Fruit fly (Drosophila melanogaster) whole organism, prepupa: ENCODE data around the gene CG32354.

Source experiments
- CG10669 ChIP-seq: fragments of 200-800 bp; sonication (Bioruptor generic); optimal IDR thresholded peaks from 3 replicates; lab custom pipeline; 2018; ENCODE audit warnings: missing biosample characterization, mild to moderate bottlenecking, missing genetic modification characterization, moderate library complexity
- CG11762 ChIP-seq: fragments of 200-800 bp; sonication (Bioruptor generic); optimal IDR thresholded peaks from 3 replicates; lab custom pipeline; 2016; ENCODE audit warnings: missing biosample characterization, missing genetic modification characterization; ENCODE audit not compliant: insufficient read depth
- CG32006 ChIP-seq: fragments of 200-800 bp; sonication (Bioruptor generic); optimal IDR thresholded peaks from 3 replicates; lab custom pipeline; 2017; ENCODE audit warnings: missing biosample characterization, mild to moderate bottlenecking, missing genetic modification characterization
- CG6854 ChIP-seq: fragments of 200-800 bp; sonication (Bioruptor generic); optimal IDR thresholded peaks from 2 replicates; lab custom pipeline; 2017; ENCODE audit warnings: missing biosample characterization, mild to moderate bottlenecking, missing genetic modification characterization
- CG8119 ChIP-seq: fragments of 200-800 bp; sonication (Bioruptor generic); IDR thresholded peaks from 3 replicates; pipeline ENCODE4 v1.3.6; 2022; ENCODE audit warnings: missing biosample characterization, missing genetic modification characterization
- Ets96B ChIP-seq: fragments of 200-800 bp; optimal IDR thresholded peaks from 2 replicates; lab custom pipeline; 2019; ENCODE audit warnings: missing biosample characterization, mild to moderate bottlenecking, missing genetic modification characterization, moderate library complexity
- Lpt ChIP-seq: fragments of 200-800 bp; sonication (Bioruptor generic); optimal IDR thresholded peaks from 3 replicates; lab custom pipeline; 2016; ENCODE audit warnings: missing biosample characterization, missing genetic modification characterization
- acj6 ChIP-seq: fragments of 200-800 bp; sonication (Bioruptor generic); optimal IDR thresholded peaks from 3 replicates; lab custom pipeline; 2016; ENCODE audit warnings: missing biosample characterization, missing genetic modification characterization
- esn ChIP-seq: fragments of 200-800 bp; sonication (Bioruptor generic); optimal IDR thresholded peaks from 2 replicates; lab custom pipeline; 2016; ENCODE audit warnings: missing biosample characterization, mild to moderate bottlenecking, missing genetic modification characterization, moderate library complexity
- fd59A ChIP-seq: fragments of 200-800 bp; sonication (Bioruptor generic); optimal IDR thresholded peaks from 2 replicates; lab custom pipeline; 2017; ENCODE audit warnings: missing biosample characterization, mild to moderate bottlenecking, missing genetic modification characterization, missing genetic modification reagents
- salr ChIP-seq, 2 experiments: fragments of 200-800 bp; sonication (Bioruptor generic); optimal IDR thresholded peaks; 3 replicates each; lab custom pipeline; 2016 to 2018; ENCODE audit warnings: missing biosample characterization in 2 of 2, missing genetic modification characterization in 2 of 2, mild to moderate bottlenecking in 1 of 2
- svp ChIP-seq: fragments of 200-800 bp; sonication (Bioruptor generic); peaks from one replicate; lab custom pipeline; 2016; ENCODE audit warnings: missing biosample characterization, missing genetic modification characterization
- vri ChIP-seq: fragments of 200-800 bp; sonication (Bioruptor generic); optimal IDR thresholded peaks from 3 replicates; lab custom pipeline; 2016; ENCODE audit warnings: missing biosample characterization, mild to moderate bottlenecking, missing genetic modification characterization

DNA sequence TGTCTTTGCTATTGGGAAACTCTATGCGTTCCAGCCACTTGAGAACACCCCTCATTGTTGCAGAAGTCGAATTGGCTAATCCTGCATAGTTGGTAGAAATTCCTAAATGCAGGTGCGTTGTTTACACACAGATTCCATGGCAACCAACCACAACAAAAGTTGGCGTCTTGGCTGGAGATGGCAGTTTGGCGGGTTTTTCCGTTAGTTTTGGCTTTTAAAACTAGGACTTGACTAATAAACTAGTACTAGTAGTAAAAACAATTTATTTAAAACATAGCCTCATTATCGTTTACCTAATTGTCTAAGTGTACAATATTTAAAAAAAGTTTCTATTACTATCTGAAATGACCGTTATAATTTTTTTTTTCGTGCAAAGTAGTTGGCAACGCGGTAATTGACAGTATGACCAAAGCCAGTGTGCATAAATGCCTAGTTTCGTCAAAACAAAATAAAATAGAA lies 10.5 kb downstream of the CG32354 start, which contains the start of gene Exo70:
- TF ChIP-seq fd59A: no peak
- no peak for TF ChIP-seq CG6854
- no peak for TF ChIP-seq CG11762 (GFP tag; lab: Kevin White, UChicago)
- no peak for TF ChIP-seq vri (GFP tag; lab: Kevin White, UChicago)
- TF ChIP-seq Lpt (GFP tag; lab: Kevin White, UChicago): no peak
- no peak for TF ChIP-seq esn (GFP tag; lab: Kevin White, UChicago)
- no peak for TF ChIP-seq svp (GFP tag; lab: Kevin White, UChicago)
- TF ChIP-seq Ets96B (tag; lab: Kevin White, UChicago): no peak
- TF ChIP-seq acj6 (GFP tag; lab: Kevin White, UChicago): no peak
- no peak for TF ChIP-seq CG10669 (GFP tag; lab: Kevin White, UChicago)
- no peak for TF ChIP-seq CG8119 (GFP tag; lab: Robert Waterston, UW)
- TF ChIP-seq CG32006 (GFP tag; lab: Kevin White, UChicago): peak; percentile 77
- TF ChIP-seq salr (GFP tag; optimal IDR thresholded peaks at IDR 0.05; lab: Kevin White, UChicago): no peak
